Worm (Caenorhabditis elegans): ENCODE measurements around the gene gpa-9.

gpa-9 gene

ce11 chrV:12637238-12637690 lies 11.8 kb downstream of the gpa-9 start, which contains the start of gene F56H9.2:
TSS of gene F56H9.2 (plus strand) at chrV:12637663.
- peak; percentile 46 for TF ChIP-seq unc-86 (tag; optimal IDR thresholded peaks at IDR 0.05)
- peak; percentile 96 for TF ChIP-seq lin-14 (GFP tag; optimal IDR thresholded peaks at IDR 0.05)
- TF ChIP-seq nhr-71 (tag; optimal IDR thresholded peaks at IDR 0.05), result peak; percentile 95
- no peak for TF ChIP-seq nhr-12 (tag; optimal IDR thresholded peaks at IDR 0.05)
- TF ChIP-seq pag-3 (tag; optimal IDR thresholded peaks at IDR 0.05; ENCODE audit: borderline replicate concordance, insufficient read depth), result no peak
- TF ChIP-seq nhr-84 (tag; optimal IDR thresholded peaks at IDR 0.05), result no peak
- peak; percentile 98 for TF ChIP-seq nhr-85 (tag)
- TF ChIP-seq tlp-1 (tag; optimal IDR thresholded peaks at IDR 0.05), result no peak
- TF ChIP-seq skn-1 (tag; optimal IDR thresholded peaks at IDR 0.05), result peak; percentile 65
- no peak for TF ChIP-seq aha-1 (tag; optimal IDR thresholded peaks at IDR 0.05)
- TF ChIP-seq elt-2 (tag; optimal IDR thresholded peaks at IDR 0.05), result peak; percentile 89
- peak in 2 of 3 experiments; percentile 7 to 51 for TF ChIP-seq ceh-82 (tag; optimal IDR thresholded peaks at IDR 0.05)
- TF ChIP-seq mep-1 (tag; optimal IDR thresholded peaks at IDR 0.05), result peak; percentile 72
- TF ChIP-seq blmp-1 (tag; optimal IDR thresholded peaks at IDR 0.05), result peak; percentile 76
- peak; percentile 44 to 46 for TF ChIP-seq efl-1 (optimal IDR thresholded peaks at IDR 0.05)
- TF ChIP-seq efl-1 (GFP tag; optimal IDR thresholded peaks at IDR 0.05 in 1 of 2), result peak; percentile 14 to 92
- peak; percentile 98 for TF ChIP-seq nhr-20 (tag; optimal IDR thresholded peaks at IDR 0.05)
- TF ChIP-seq lin-35 (GFP tag; optimal IDR thresholded peaks at IDR 0.05), result peak; percentile 43 to 83
- TF ChIP-seq nhr-47 (tag; optimal IDR thresholded peaks at IDR 0.05), result peak; percentile 70
- TF ChIP-seq nhr-19 (GFP tag; conservative IDR thresholded peaks at IDR 0.05), result peak; percentile 94
- no peak for TF ChIP-seq unc-98 (GFP tag; IDR thresholded peaks at IDR 0.05)
- TF ChIP-seq ama-1 (optimal IDR thresholded peaks at IDR 0.05), result peak; percentile 36
- TF ChIP-seq pqm-1 (tag; optimal IDR thresholded peaks at IDR 0.05), result peak; percentile 42
- no peak for TF ChIP-seq nhr-11 (tag; optimal IDR thresholded peaks at IDR 0.05)
- TF ChIP-seq irx-1 (tag; optimal IDR thresholded peaks at IDR 0.05), result peak; percentile 59
- peak; percentile 8 for TF ChIP-seq lin-13 (GFP tag; optimal IDR thresholded peaks at IDR 0.05)
- TF ChIP-seq hlh-4 (tag; optimal IDR thresholded peaks at IDR 0.05), result no peak
- peak; percentile 88 for TF ChIP-seq rnt-1 (tag; optimal IDR thresholded peaks at IDR 0.05)
- peak; percentile 83 for TF ChIP-seq pax-3 (tag; optimal IDR thresholded peaks at IDR 0.05)
- TF ChIP-seq Y116A8C.19 (tag; optimal IDR thresholded peaks at IDR 0.05; ENCODE audit: borderline replicate concordance), result no peak
- TF ChIP-seq grh-1 (GFP tag; IDR thresholded peaks at IDR 0.05), result peak; percentile 69
- TF ChIP-seq ztf-11 (tag; optimal IDR thresholded peaks at IDR 0.05), result peak in 1 of 2 experiments; percentile 27
- TF ChIP-seq sptf-1 (tag; optimal IDR thresholded peaks at IDR 0.05), result no peak
- TF ChIP-seq ceh-90 (tag; optimal IDR thresholded peaks at IDR 0.05), result no peak
- TF ChIP-seq sup-37 (GFP tag; optimal IDR thresholded peaks at IDR 0.05), result peak; percentile 24
- TF ChIP-seq fkh-4 (tag; optimal IDR thresholded peaks at IDR 0.05; ENCODE audit: borderline replicate concordance), result no peak
- TF ChIP-seq elt-3 (tag; optimal IDR thresholded peaks at IDR 0.05), result peak in 3 of 6 experiments; percentile 68 to 92 (median 70)
- peak; percentile 41 for TF ChIP-seq C16A3.4 (tag; optimal IDR thresholded peaks at IDR 0.05)
- no peak for TF ChIP-seq fkh-8 (tag; optimal IDR thresholded peaks at IDR 0.05)
- peak; percentile 10 for TF ChIP-seq lin-39 (tag; optimal IDR thresholded peaks at IDR 0.05)
- TF ChIP-seq isw-1 (GFP tag; IDR thresholded peaks at IDR 0.05), result 0 out of 2 replicates have a peak, but pooled peaks have one; percentile 2
- TF ChIP-seq fos-1 (tag; optimal IDR thresholded peaks at IDR 0.05), result peak; percentile 13
- peak; percentile 66 to 72 for TF ChIP-seq egl-27 (tag; optimal IDR thresholded peaks at IDR 0.05)
- peak in 1 of 2 experiments; percentile 96 for TF ChIP-seq mdl-1 (tag; optimal IDR thresholded peaks at IDR 0.05)
- peak; percentile 94 for TF ChIP-seq unc-130 (tag; optimal IDR thresholded peaks at IDR 0.05)
- peak; percentile 58 for TF ChIP-seq nhr-77 (tag; optimal IDR thresholded peaks at IDR 0.05)
- TF ChIP-seq ztf-4 (tag; optimal IDR thresholded peaks at IDR 0.05), result peak; percentile 4
- TF ChIP-seq lsy-2 (tag; optimal IDR thresholded peaks at IDR 0.05), result peak; percentile 53 to 77
- peak; percentile 24 to 34 (median 29) for TF ChIP-seq dpl-1 (GFP tag; optimal IDR thresholded peaks at IDR 0.05)
- peak; percentile 74 for TF ChIP-seq swsn-7 (tag; optimal IDR thresholded peaks at IDR 0.05)
- peak; percentile 83 for TF ChIP-seq tbx-2 (tag; optimal IDR thresholded peaks at IDR 0.05)
- TF ChIP-seq lir-3 (tag; optimal IDR thresholded peaks at IDR 0.05; ENCODE audit: poor library complexity), result peak; percentile 46
- no peak for TF ChIP-seq nhr-28 (tag; optimal IDR thresholded peaks at IDR 0.05)

All from whole organism, L1 larva.